Worm (Caenorhabditis elegans) whole organism, L2 larva: ENCODE measurements around the gene cyp-35B1.

Experiments
- C34F6.9 ChIP-seq: fragments of 150-350 bp; optimal IDR thresholded peaks from 2 replicates; lab custom pipeline; 2014; ENCODE audit warnings: missing biosample characterization, missing genetic modification characterization
- F13H6.1 ChIP-seq: sonication (generic microtip); optimal IDR thresholded peaks from 2 replicates; lab custom pipeline; 2016; ENCODE audit warnings: missing genetic modification characterization, missing compliant biosample characterization
- R02D3.7 ChIP-seq: fragments of 150-350 bp; optimal IDR thresholded peaks from 2 replicates; lab custom pipeline; 2014; ENCODE audit warnings: missing biosample characterization, missing genetic modification characterization
- ZK546.5 ChIP-seq: sonication (generic microtip); optimal IDR thresholded peaks from 2 replicates; lab custom pipeline; 2017; ENCODE audit warnings: missing biosample characterization, missing genetic modification characterization
- alr-1 ChIP-seq: fragments of 150-350 bp; optimal IDR thresholded peaks from 2 replicates; lab custom pipeline; 2014; ENCODE audit warnings: missing biosample characterization, missing genetic modification characterization
- aly-2 ChIP-seq: fragments of 150-350 bp; optimal IDR thresholded peaks from 2 replicates; lab custom pipeline; 2014; ENCODE audit warnings: missing biosample characterization, missing genetic modification characterization
- ama-1 ChIP-seq: fragments of 150-350 bp; optimal IDR thresholded peaks from 2 replicates; lab custom pipeline; 2018; ENCODE audit warnings: inconsistent platforms
- ceh-16 ChIP-seq: fragments of 150-350 bp; optimal IDR thresholded peaks from 2 replicates; lab custom pipeline; 2014; ENCODE audit warnings: missing biosample characterization, missing genetic modification characterization
- ceh-82 ChIP-seq: fragments of 150-350 bp; optimal IDR thresholded peaks from 2 replicates; lab custom pipeline; 2014; ENCODE audit warnings: missing biosample characterization, missing genetic modification characterization
- crh-2 ChIP-seq: sonication (generic microtip); optimal IDR thresholded peaks from 2 replicates; lab custom pipeline; 2017; ENCODE audit warnings: missing biosample characterization, missing genetic modification characterization
- dmd-4 ChIP-seq: sonication (generic microtip); optimal IDR thresholded peaks from 2 replicates; lab custom pipeline; 2017; ENCODE audit warnings: missing biosample characterization, missing genetic modification characterization
- egl-27 ChIP-seq: sonication (generic microtip); optimal IDR thresholded peaks from 3 replicates; lab custom pipeline; 2017; ENCODE audit warnings: missing biosample characterization, missing genetic modification reagents, missing genetic modification characterization
- elt-1 ChIP-seq: fragments of 150-350 bp; optimal IDR thresholded peaks from 2 replicates; lab custom pipeline; 2014; ENCODE audit warnings: missing biosample characterization, missing genetic modification characterization
- elt-3 ChIP-seq: sonication (generic microtip); optimal IDR thresholded peaks from 2 replicates; lab custom pipeline; 2017; ENCODE audit warnings: missing biosample characterization, missing genetic modification characterization
- fos-1 ChIP-seq: fragments of 150-350 bp; optimal IDR thresholded peaks from 2 replicates; lab custom pipeline; 2014; ENCODE audit warnings: missing biosample characterization, missing genetic modification characterization
- gmeb-1 ChIP-seq: fragments of 150-350 bp; optimal IDR thresholded peaks from 2 replicates; lab custom pipeline; 2014; ENCODE audit warnings: missing biosample characterization, missing genetic modification characterization
- lin-11 ChIP-seq: fragments of 150-350 bp; sonication (generic microtip); optimal IDR thresholded peaks from 2 replicates; lab custom pipeline; 2014; ENCODE audit warnings: missing biosample characterization, missing genetic modification characterization, inconsistent platforms, mixed read lengths
- lin-39 ChIP-seq: fragments of 150-350 bp; optimal IDR thresholded peaks from 2 replicates; lab custom pipeline; 2014; ENCODE audit warnings: missing biosample characterization, missing genetic modification reagents, missing genetic modification characterization
- mab-5 ChIP-seq: fragments of 150-350 bp; optimal IDR thresholded peaks from 2 replicates; lab custom pipeline; 2014; ENCODE audit warnings: missing biosample characterization, missing genetic modification characterization
- mdl-1 ChIP-seq, 2 experiments: fragments of 150-350 bp in 1 of 2; sonication (generic microtip) in 1 of 2; optimal IDR thresholded peaks; 2 replicates each; lab custom pipeline; 2017; ENCODE audit warnings: missing biosample characterization in 2 of 2, missing genetic modification characterization in 2 of 2
- nhr-10 ChIP-seq: sonication (generic microtip); optimal IDR thresholded peaks from 2 replicates; lab custom pipeline; 2017; ENCODE audit warnings: missing biosample characterization, missing genetic modification characterization
- nhr-12 ChIP-seq: fragments of 150-350 bp; optimal IDR thresholded peaks from 2 replicates; lab custom pipeline; 2014; ENCODE audit warnings: missing biosample characterization, missing genetic modification characterization
- nhr-129 ChIP-seq: fragments of 150-350 bp; optimal IDR thresholded peaks from 2 replicates; lab custom pipeline; 2014; ENCODE audit warnings: missing biosample characterization, missing genetic modification characterization
- nhr-21 ChIP-seq: fragments of 150-350 bp; optimal IDR thresholded peaks from 2 replicates; lab custom pipeline; 2014; ENCODE audit warnings: missing biosample characterization, missing genetic modification characterization
- nhr-237 ChIP-seq: fragments of 150-350 bp; optimal IDR thresholded peaks from 2 replicates; lab custom pipeline; 2014; ENCODE audit warnings: missing biosample characterization, missing genetic modification characterization
- nhr-77 ChIP-seq: fragments of 150-350 bp; optimal IDR thresholded peaks from 2 replicates; lab custom pipeline; 2014; ENCODE audit warnings: missing biosample characterization, missing genetic modification characterization
- peb-1 ChIP-seq: fragments of 150-350 bp; optimal IDR thresholded peaks from 2 replicates; lab custom pipeline; 2014; ENCODE audit warnings: missing biosample characterization, missing genetic modification characterization
- sma-3 ChIP-seq: sonication (generic microtip); optimal IDR thresholded peaks from 2 replicates; lab custom pipeline; 2016; ENCODE audit warnings: missing genetic modification reagents, missing genetic modification characterization, missing compliant biosample characterization
- unc-62 ChIP-seq: fragments of 150-350 bp; optimal IDR thresholded peaks from 2 replicates; lab custom pipeline; 2014; ENCODE audit warnings: missing biosample characterization, missing genetic modification reagents, missing genetic modification characterization
- zag-1 ChIP-seq: fragments of 150-350 bp; optimal IDR thresholded peaks from 2 replicates; lab custom pipeline; 2014; ENCODE audit warnings: missing biosample characterization, missing genetic modification characterization
- ztf-1 ChIP-seq: fragments of 200-800 bp; sonication (Bioruptor generic); conservative IDR thresholded peaks from 2 replicates; pipeline ENCODE4 v1.3.6; 2022; ENCODE audit warnings: missing genetic modification characterization, missing compliant biosample characterization

The cyp-35B1 gene

DNA sequence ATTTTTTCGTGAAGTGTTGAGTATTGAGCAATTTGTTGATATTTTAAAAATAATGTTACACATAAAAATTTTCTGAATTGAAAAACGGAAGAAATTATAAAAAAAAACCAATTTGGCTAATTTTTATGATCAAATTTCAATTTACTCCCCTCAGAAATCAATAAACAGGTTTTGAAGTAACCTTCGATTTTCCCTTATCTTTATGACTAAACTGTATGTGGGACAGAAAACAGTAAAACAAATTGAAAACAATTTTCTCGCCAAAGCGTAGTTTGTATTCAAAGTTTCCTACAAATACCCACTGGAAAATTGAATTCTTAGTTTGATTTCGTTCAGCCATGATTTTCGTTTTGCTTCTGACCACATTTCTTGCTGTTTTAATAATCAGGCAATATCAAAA lies at the start of gene cyp-35B1:
Gene cyp-35B1 (plus strand): TSS at position 244 of the 400 bp plus-strand sequence.
- TF ChIP-seq ZK546.5 (tag; lab: Kevin White, UChicago) (no peak), fos-1 (tag; lab: Kevin White, UChicago) (no peak), crh-2 (tag; lab: Kevin White, UChicago) (no peak), nhr-12 (tag; lab: Kevin White, UChicago) (no peak), nhr-21 (tag; lab: Kevin White, UChicago) (no peak), F13H6.1 (no peak), ceh-82 (tag; lab: Kevin White, UChicago) (no peak), unc-62 (GFP tag; lab: Kevin White, UChicago) (no peak), dmd-4 (tag; lab: Kevin White, UChicago) (no peak), peb-1 (tag; lab: Kevin White, UChicago) (no peak), egl-27 (tag; lab: Kevin White, UChicago) (no peak), sma-3 (GFP tag; lab: Kevin White, UChicago) (no peak), ceh-16 (no peak)

DNA sequence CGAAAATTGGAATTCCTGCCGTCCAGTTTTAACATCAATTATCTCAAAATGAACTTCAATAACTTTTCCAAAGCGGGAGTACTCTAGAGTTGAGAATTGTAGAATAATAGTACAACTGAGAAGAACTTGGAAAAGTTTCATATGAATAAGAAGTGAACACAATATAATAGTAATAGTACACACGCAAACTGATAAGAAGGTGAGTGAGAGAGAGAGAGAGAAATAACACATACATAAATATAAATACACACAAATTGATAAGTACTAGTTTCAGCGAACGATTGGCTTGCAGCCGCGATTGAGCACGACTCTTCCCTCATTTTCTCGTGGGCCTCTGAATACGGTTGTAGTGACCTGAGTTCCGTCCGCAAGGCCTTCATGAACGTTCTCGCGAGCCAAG lies 49.7 kb upstream of the cyp-35B1 start, which contains the start of gene C17E7.13:
Gene C17E7.13 (minus strand): TSS at position 176 of the 400 bp plus-strand sequence.
- TF ChIP-seq fos-1 (tag; lab: Kevin White, UChicago) (peak; percentile 59), nhr-237 (tag; lab: Kevin White, UChicago) (no peak)

DNA sequence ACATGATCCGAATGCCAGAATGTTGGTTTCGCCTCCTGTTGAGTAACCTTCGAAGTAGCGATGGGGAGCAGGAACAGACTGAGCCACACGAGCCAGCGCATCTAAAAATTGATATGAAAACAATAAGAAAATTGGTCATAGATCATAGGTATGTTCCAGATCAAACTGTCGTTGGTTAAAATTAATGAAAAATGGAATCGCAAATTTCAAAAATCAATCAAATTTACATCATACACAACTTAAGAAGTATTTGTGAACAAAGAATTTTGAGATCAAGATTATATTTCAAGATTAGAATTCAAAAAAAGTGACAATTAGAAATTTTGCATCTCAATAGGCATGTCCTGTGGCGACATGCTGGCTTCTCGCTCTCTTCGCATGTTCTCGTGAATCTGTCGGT lies 48.1 kb upstream of the cyp-35B1 start, which contains the start of gene C17E7.9:
Gene C17E7.9 (minus strand): TSS at position 101 of the 400 bp plus-strand sequence.
- TF ChIP-seq aly-2 (tag; lab: Kevin White, UChicago) (no peak), zag-1 (tag; lab: Kevin White, UChicago) (no peak), ztf-1 (GFP tag; lab: Robert Waterston, UW) (no peak), ama-1 (lab: Kevin White, UChicago) (no peak), fos-1 (tag; lab: Kevin White, UChicago) (no peak), alr-1 (tag; lab: Kevin White, UChicago) (no peak), gmeb-1 (tag; lab: Kevin White, UChicago) (no peak), dmd-4 (tag; lab: Kevin White, UChicago) (no peak), elt-1 (tag; lab: Kevin White, UChicago) (no peak), lin-11 (tag; lab: Kevin White, UChicago) (no peak), egl-27 (tag; lab: Kevin White, UChicago) (no peak), C34F6.9 (tag; lab: Kevin White, UChicago) (no peak), mab-5 (tag; lab: Kevin White, UChicago) (no peak), nhr-10 (tag; lab: Kevin White, UChicago) (no peak)

DNA sequence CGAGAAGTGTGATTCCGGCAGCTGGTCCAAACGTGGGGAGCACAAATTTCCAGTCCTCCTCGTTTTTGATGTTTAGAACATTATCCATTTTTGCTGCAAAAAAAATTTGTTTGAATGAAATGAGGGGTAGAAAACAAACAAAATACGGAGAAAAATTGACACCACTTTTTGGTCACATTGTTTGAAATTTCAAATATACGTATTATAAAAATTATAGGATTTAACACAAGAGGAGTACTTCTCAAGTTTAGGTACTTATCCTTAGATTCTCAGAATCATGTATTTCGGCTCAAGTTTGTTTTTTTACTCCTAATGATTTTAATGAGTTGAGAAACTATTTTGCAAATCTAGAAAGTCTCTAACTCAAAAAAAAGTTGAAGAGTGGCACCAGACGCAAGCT lies 46.9 kb upstream of the cyp-35B1 start, which contains the start of gene C17E7.12:
Gene C17E7.12 (minus strand): TSS at position 101 of the 400 bp plus-strand sequence.
- no peak for TF ChIP-seq nhr-10 (tag; lab: Kevin White, UChicago)

DNA sequence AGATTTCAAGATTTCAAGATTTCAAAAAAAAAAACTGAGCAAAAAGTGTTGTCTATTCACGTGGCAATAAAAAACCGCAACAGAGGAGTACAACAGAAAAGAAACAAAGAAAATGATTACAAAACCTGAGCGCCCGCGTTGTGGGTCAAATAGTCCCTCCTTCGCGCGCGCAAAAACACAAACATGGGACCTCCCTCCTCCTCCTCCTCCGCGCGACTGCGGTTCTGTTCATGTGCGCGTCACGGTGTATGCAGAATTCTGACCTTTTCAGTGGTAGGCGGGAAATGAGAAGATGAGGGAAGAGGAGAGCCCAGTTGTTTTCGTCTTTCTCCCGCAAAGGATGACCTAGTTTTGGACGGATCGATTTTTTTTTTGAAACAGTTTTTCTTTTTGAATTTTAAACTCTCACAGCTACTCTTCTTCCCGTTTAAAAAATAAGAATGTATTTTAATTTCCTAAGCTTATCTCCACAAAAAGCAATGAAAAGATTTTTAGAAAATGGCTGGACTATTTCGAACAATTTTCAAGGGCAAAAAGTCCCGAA lies 46.4 kb upstream of the cyp-35B1 start, which contains the start of gene C17E7.4:
Gene C17E7.4 (plus strand): TSS at position 494 of the 544 bp plus-strand sequence.
- TF ChIP-seq gmeb-1 (tag; lab: Kevin White, UChicago), result no peak
- no peak for TF ChIP-seq crh-2 (tag; lab: Kevin White, UChicago)
- no peak for TF ChIP-seq nhr-129 (tag; lab: Kevin White, UChicago)
- TF ChIP-seq R02D3.7, result no peak
- no peak for TF ChIP-seq nhr-12 (tag; lab: Kevin White, UChicago)
- TF ChIP-seq lin-39 (tag; lab: Kevin White, UChicago), result no peak
- no peak for TF ChIP-seq ZK546.5 (tag; lab: Kevin White, UChicago)
- no peak for TF ChIP-seq C34F6.9 (tag; lab: Kevin White, UChicago)
- no peak for TF ChIP-seq nhr-77
- no peak for TF ChIP-seq egl-27 (tag; lab: Kevin White, UChicago)
- TF ChIP-seq elt-3 (tag; lab: Kevin White, UChicago), result no peak
- TF ChIP-seq F13H6.1, result no peak
- no peak for TF ChIP-seq mdl-1 (tag; optimal IDR thresholded peaks at IDR 0.05; lab: Kevin White, UChicago)

DNA sequence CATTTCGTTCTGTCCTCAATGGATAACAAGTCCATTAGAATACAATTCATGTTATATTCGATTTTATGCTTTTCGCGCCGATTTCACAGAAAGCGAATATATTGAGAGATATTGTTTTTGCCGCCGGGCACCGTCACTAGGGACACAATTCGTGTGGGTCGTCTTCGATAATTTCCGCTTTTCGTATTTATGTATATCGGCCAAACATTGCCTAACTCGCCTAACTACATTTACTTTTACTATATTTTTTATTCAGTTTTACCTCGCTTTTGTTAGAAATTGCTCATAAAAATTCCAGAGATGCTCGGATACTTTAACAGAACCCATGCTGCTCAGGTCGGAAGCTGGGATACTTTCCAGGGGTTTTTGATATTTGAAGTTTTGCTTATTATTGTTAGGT lies 44.2 kb upstream of the cyp-35B1 start, which contains the start of gene sre-9:
Gene sre-9 (plus strand): TSS at position 301 of the 400 bp plus-strand sequence.
- no peak for TF ChIP-seq aly-2 (tag; lab: Kevin White, UChicago)
- no peak for TF ChIP-seq ceh-82 (tag; lab: Kevin White, UChicago)
- TF ChIP-seq, all 48 proteins: peak for 0
